Fruit fly (Drosophila melanogaster): ENCODE results near the gene CG5321.

Gene CG5321

DNA sequence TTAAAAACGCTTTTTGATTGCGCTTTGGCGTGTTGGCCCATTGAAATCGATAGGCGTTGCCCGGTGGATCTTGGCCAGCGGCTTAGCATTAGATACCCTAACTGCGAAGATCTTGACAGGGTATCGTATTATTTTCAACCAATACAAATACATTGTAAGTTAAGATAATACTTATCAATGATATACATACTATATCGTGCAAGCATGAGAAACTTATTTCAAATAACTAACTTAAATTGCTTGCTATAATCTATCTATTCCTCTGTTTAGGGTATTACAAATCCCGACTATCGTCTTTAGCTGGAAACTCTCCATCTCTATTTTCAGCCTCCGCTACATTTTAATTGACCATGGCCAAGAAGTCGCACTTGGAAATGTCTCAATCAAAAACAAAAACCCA lies 44.7 kb upstream of the CG5321 start (continued):
- TF ChIP-seq Asciz (GFP tag; optimal IDR thresholded peaks at IDR 0.05) (peak; percentile 56), Ssrp (tag; optimal IDR thresholded peaks at IDR 0.05) (peak; percentile 45), CG12391 (tag; optimal IDR thresholded peaks at IDR 0.05) (peak; percentile 57), Nf-YA (GFP tag; IDR thresholded peaks at IDR 0.05) (peak; percentile 35; the same call in 1 of the 2 replicates), sna (GFP tag; IDR thresholded peaks at IDR 0.05; ENCODE audit: partially characterized antibody) (no peak), CG2889 (GFP tag; IDR thresholded peaks at IDR 0.05) (no peak), wek (GFP tag; optimal IDR thresholded peaks at IDR 0.05) (peak; percentile 10), HLH3B (GFP tag; IDR thresholded peaks at IDR 0.05) (peak; percentile 64), Med (GFP tag) (peak; percentile 31), D (optimal IDR thresholded peaks at IDR 0.05) (no peak), D (GFP tag; optimal IDR thresholded peaks at IDR 0.05) (peak; percentile 19), CG1602 (GFP tag; optimal IDR thresholded peaks at IDR 0.05) (peak; percentile 37), CG8359 (GFP tag; optimal IDR thresholded peaks at IDR 0.05; ENCODE audit: borderline replicate concordance) (peak; percentile 18), chif (GFP tag; optimal IDR thresholded peaks at IDR 0.05) (peak in 1 of 2 experiments; percentile 27), CG8089 (GFP tag; optimal IDR thresholded peaks at IDR 0.05) (no peak), pan (optimal IDR thresholded peaks at IDR 0.05) (no peak), pan (GFP tag; optimal IDR thresholded peaks at IDR 0.05 in 1 of 2, IDR thresholded peaks at IDR 0.05 in 1 of 2) (peak in 1 of 2 experiments; percentile 45), Ada2b (GFP tag; IDR thresholded peaks at IDR 0.05) (peak; percentile 48; the same call in 1 of the 2 replicates), CoRest (tag; optimal IDR thresholded peaks at IDR 0.05) (peak; percentile 62), Hand (GFP tag; optimal IDR thresholded peaks at IDR 0.05) (no peak), CG30403 (GFP tag; optimal IDR thresholded peaks at IDR 0.05) (peak; percentile 39), Xrp1 (GFP tag; IDR thresholded peaks at IDR 0.05) (peak; percentile 53), CG15011 (GFP tag; optimal IDR thresholded peaks at IDR 0.05) (peak; percentile 19), CG14014 (GFP tag; IDR thresholded peaks at IDR 0.05) (peak; percentile 20; the same call in 1 of the 2 replicates), CG18262 (tag; optimal IDR thresholded peaks at IDR 0.05) (peak; percentile 27), CG7928 (GFP tag; optimal IDR thresholded peaks at IDR 0.05) (no peak), sim (GFP tag; IDR thresholded peaks at IDR 0.05) (no peak), CG4730 (GFP tag; IDR thresholded peaks at IDR 0.05) (0 out of 2 replicates have a peak, but pooled peaks have one; percentile 6), phol (tag; optimal IDR thresholded peaks at IDR 0.05) (peak; percentile 65), B-H1 (GFP tag; IDR thresholded peaks at IDR 0.05) (peak; percentile 22; the same call in 1 of the 3 replicates), prd (optimal IDR thresholded peaks at IDR 0.05) (no peak), prd (GFP tag; IDR thresholded peaks at IDR 0.05) (peak; percentile 4; the same call in 1 of the 3 replicates), D19A (tag; optimal IDR thresholded peaks at IDR 0.05) (peak; percentile 88), CG12104 (GFP tag; optimal IDR thresholded peaks at IDR 0.05) (peak; percentile 32), wor (GFP tag; IDR thresholded peaks at IDR 0.05) (peak; percentile 36; the same call in 1 of the 2 replicates), CG32772 (GFP tag; IDR thresholded peaks at IDR 0.05) (0 out of 2 replicates have a peak, but pooled peaks have one; percentile 26), Hr3 (GFP tag; optimal IDR thresholded peaks at IDR 0.05) (peak; percentile 12), ems (GFP tag; optimal IDR thresholded peaks at IDR 0.05) (peak; percentile 20)

DNA sequence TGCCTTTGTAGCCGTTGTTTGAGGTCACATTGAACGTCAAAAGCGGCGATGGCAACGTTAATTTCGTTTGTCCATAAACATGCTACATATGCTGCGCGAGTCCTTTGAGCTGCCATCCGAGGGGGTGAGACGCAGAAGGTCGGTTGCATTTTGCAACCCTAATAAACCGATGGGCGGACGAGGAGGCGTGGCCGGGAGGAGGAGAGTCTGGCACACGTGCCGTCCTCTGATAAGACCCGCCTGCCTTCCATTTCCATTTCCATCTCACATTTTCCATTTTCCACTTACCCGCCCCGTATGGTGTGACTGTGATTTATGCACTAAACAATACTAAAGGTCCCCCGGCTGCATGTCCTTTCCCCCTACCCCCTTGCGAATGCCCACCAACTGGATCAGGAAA lies 29.6 kb upstream of the CG5321 start:
- peak; percentile 59 for TF ChIP-seq twi (tag; optimal IDR thresholded peaks at IDR 0.05)
- TF ChIP-seq crol (GFP tag; IDR thresholded peaks at IDR 0.05), result peak; percentile 25; the same call in 1 of the 2 replicates
- TF ChIP-seq grn (GFP tag; optimal IDR thresholded peaks at IDR 0.05), result no peak
- TF ChIP-seq Ets65A (GFP tag), result peak; percentile 22
- TF ChIP-seq Hey (tag; optimal IDR thresholded peaks at IDR 0.05), result peak; percentile 64
- TF ChIP-seq tll (GFP tag; optimal IDR thresholded peaks at IDR 0.05), result peak in 1 of 2 experiments; percentile 43
- TF ChIP-seq insv (GFP tag; optimal IDR thresholded peaks at IDR 0.05), result peak in 1 of 2 experiments; percentile 62
- peak; percentile 23 for TF ChIP-seq pros (GFP tag; optimal IDR thresholded peaks at IDR 0.05)
- TF ChIP-seq ftz-f1 (GFP tag; optimal IDR thresholded peaks at IDR 0.05), result no peak
- TF ChIP-seq Neu2 (GFP tag; optimal IDR thresholded peaks at IDR 0.05; ENCODE audit: borderline replicate concordance), result no peak

Data from whole organism, embryonic.